Worm (Caenorhabditis elegans) whole organism, L4 larva: ENCODE measurements around the gene Y75B8A.25.

Experiments used
- D1046.2 ChIP-seq: fragments of 200-800 bp; sonication (Bioruptor generic); IDR thresholded peaks from 2 replicates; pipeline ENCODE4 v1.3.6; 2022; ENCODE audit warnings: missing genetic modification characterization, missing compliant biosample characterization
- F10B5.3 ChIP-seq: sonication (generic microtip); optimal IDR thresholded peaks from 2 replicates; lab custom pipeline; 2016; ENCODE audit warnings: mild to moderate bottlenecking, missing genetic modification characterization, missing compliant biosample characterization
- F37D6.2 ChIP-seq: sonication (generic microtip); optimal IDR thresholded peaks from 2 replicates; lab custom pipeline; 2016; ENCODE audit warnings: mild to moderate bottlenecking, missing genetic modification characterization, missing compliant biosample characterization
- F44E2.7 ChIP-seq: fragments of 200-800 bp; sonication (Bioruptor generic); IDR thresholded peaks from 2 replicates; pipeline ENCODE4 v2.1.2; 2022; ENCODE audit warnings: missing genetic modification characterization, missing compliant biosample characterization
- F49E8.2 ChIP-seq: sonication (generic microtip); optimal IDR thresholded peaks from 2 replicates; lab custom pipeline; 2016; ENCODE audit warnings: missing compliant biosample characterization, mild to moderate bottlenecking, missing genetic modification characterization, borderline replicate concordance
- R02D3.7 ChIP-seq: fragments of 150-350 bp; sonication (generic microtip); optimal IDR thresholded peaks from 3 replicates; lab custom pipeline; 2014; ENCODE audit warnings: missing biosample characterization, missing genetic modification characterization
- T26A8.4 ChIP-seq: fragments of 200-800 bp; sonication (Bioruptor generic); IDR thresholded peaks from 2 replicates; pipeline ENCODE4 v1.3.6; 2022; ENCODE audit warnings: missing genetic modification characterization, missing compliant biosample characterization
- Y48G9A.11 ChIP-seq: fragments of 200-800 bp; sonication (Bioruptor generic); IDR thresholded peaks from 2 replicates; pipeline ENCODE4 v1.3.6; 2022; ENCODE audit warnings: missing genetic modification reagents, missing genetic modification characterization, missing compliant biosample characterization
- ZK337.2 ChIP-seq: fragments of 200-800 bp; sonication (Bioruptor generic); IDR thresholded peaks from 2 replicates; pipeline ENCODE4 v1.3.6; 2022; ENCODE audit warnings: missing genetic modification reagents, missing genetic modification characterization, missing compliant biosample characterization
- ZK546.5 ChIP-seq, 2 experiments: sonication (generic microtip); optimal IDR thresholded peaks; 2 replicates each; lab custom pipeline; 2017; ENCODE audit warnings: missing biosample characterization in 2 of 2, missing genetic modification characterization in 2 of 2
- aha-1 ChIP-seq: fragments of 150-350 bp; peaks from one replicate; lab custom pipeline; 2014; ENCODE audit warnings: missing biosample characterization, missing genetic modification characterization
- ama-1 ChIP-seq: fragments of 150-350 bp; optimal IDR thresholded peaks from 2 replicates; lab custom pipeline; 2014; ENCODE audit warnings: inconsistent platforms, mixed read lengths
- arid-1 ChIP-seq: fragments of 200-800 bp; sonication (Bioruptor generic); conservative IDR thresholded peaks from 2 replicates; pipeline ENCODE4 v1.3.6; 2022; ENCODE audit warnings: missing genetic modification reagents, missing genetic modification characterization, missing compliant biosample characterization
- ceh-20 ChIP-seq: fragments of 200-800 bp; sonication (Bioruptor generic); IDR thresholded peaks from 2 replicates; pipeline ENCODE4 v1.3.6; 2022; ENCODE audit warnings: missing genetic modification reagents, missing genetic modification characterization, missing compliant biosample characterization
- ceh-32 ChIP-seq: sonication (generic microtip); optimal IDR thresholded peaks from 2 replicates; lab custom pipeline; 2016; ENCODE audit warnings: mild to moderate bottlenecking, missing genetic modification characterization, missing compliant biosample characterization; ENCODE audit not compliant: poor library complexity
- ceh-44 ChIP-seq: fragments of 200-800 bp; sonication (Bioruptor generic); IDR thresholded peaks from 2 replicates; pipeline ENCODE4 v1.3.6; 2022; ENCODE audit warnings: missing genetic modification reagents, missing genetic modification characterization, missing compliant biosample characterization
- ceh-62 ChIP-seq: sonication (generic microtip); optimal IDR thresholded peaks from 2 replicates; lab custom pipeline; 2017; ENCODE audit warnings: missing biosample characterization, missing genetic modification characterization
- ceh-82 ChIP-seq: sonication (generic microtip); optimal IDR thresholded peaks from 2 replicates; lab custom pipeline; 2017; ENCODE audit warnings: missing biosample characterization, missing genetic modification characterization
- daf-12 ChIP-seq: fragments of 150-350 bp; optimal IDR thresholded peaks from 2 replicates; lab custom pipeline; 2014; ENCODE audit warnings: missing biosample characterization, missing genetic modification reagents, missing genetic modification characterization
- daf-16 ChIP-seq, 3 experiments: sonication (generic microtip); optimal IDR thresholded peaks; 2 replicates each; lab custom pipeline; 2016 to 2017; ENCODE audit warnings: missing genetic modification characterization in 3 of 3, missing genetic modification reagents in 3 of 3, mild to moderate bottlenecking in 2 of 3, missing compliant biosample characterization in 2 of 3, missing biosample characterization in 1 of 3, moderate library complexity in 1 of 3
- daf-8 ChIP-seq: fragments of 200-800 bp; sonication (Bioruptor generic); IDR thresholded peaks from 2 replicates; pipeline ENCODE4 v1.3.6; 2022; ENCODE audit warnings: missing genetic modification characterization, missing compliant biosample characterization
- dmd-6 ChIP-seq: fragments of 200-800 bp; sonication (Bioruptor generic); IDR thresholded peaks from 2 replicates; pipeline ENCODE4 v1.3.6; 2022; ENCODE audit warnings: missing genetic modification reagents, missing genetic modification characterization, missing compliant biosample characterization
- dpl-1 ChIP-seq: fragments of 150-350 bp; optimal IDR thresholded peaks from 2 replicates; lab custom pipeline; 2014; ENCODE audit warnings: missing biosample characterization, missing genetic modification reagents, missing genetic modification characterization
- dve-1 ChIP-seq: sonication (generic microtip); optimal IDR thresholded peaks from 2 replicates; lab custom pipeline; 2017; ENCODE audit warnings: antibody characterized with exemption, mild to moderate bottlenecking, missing genetic modification characterization, missing compliant biosample characterization; ENCODE audit not compliant: insufficient read depth
- gei-8 ChIP-seq: fragments of 200-800 bp; sonication (Bioruptor generic); optimal IDR thresholded peaks from 2 replicates; lab custom pipeline; 2018; ENCODE audit warnings: mild to moderate bottlenecking, missing genetic modification characterization, missing compliant biosample characterization
- hlh-30 ChIP-seq: sonication (generic microtip); optimal IDR thresholded peaks from 2 replicates; lab custom pipeline; 2017; ENCODE audit warnings: antibody characterized with exemption, mild to moderate bottlenecking, missing genetic modification characterization, missing compliant biosample characterization; ENCODE audit not compliant: insufficient read depth
- hmg-1.1 ChIP-seq: fragments of 200-800 bp; sonication (Bioruptor generic); IDR thresholded peaks from 2 replicates; pipeline ENCODE4 v1.3.6; 2022; ENCODE audit warnings: missing genetic modification reagents, missing genetic modification characterization, missing compliant biosample characterization
- jun-1 ChIP-seq: fragments of 150-350 bp; optimal IDR thresholded peaks from 2 replicates; lab custom pipeline; 2014; ENCODE audit warnings: missing biosample characterization, missing genetic modification reagents, missing genetic modification characterization
- lin-1 ChIP-seq: fragments of 200-800 bp; sonication (Bioruptor generic); IDR thresholded peaks from 2 replicates; pipeline ENCODE4 v1.3.6; 2022; ENCODE audit warnings: missing genetic modification reagents, missing genetic modification characterization, missing compliant biosample characterization
- lin-13 ChIP-seq: fragments of 150-350 bp; optimal IDR thresholded peaks from 2 replicates; lab custom pipeline; 2014; ENCODE audit warnings: missing biosample characterization, missing genetic modification reagents, missing genetic modification characterization
- lin-38 ChIP-seq: fragments of 200-800 bp; sonication (Bioruptor generic); IDR thresholded peaks from 2 replicates; pipeline ENCODE4 v1.3.6; 2022; ENCODE audit warnings: missing genetic modification reagents, missing genetic modification characterization, missing compliant biosample characterization
- madf-5 ChIP-seq, 2 experiments: fragments of 200-800 bp; sonication (Bioruptor generic); IDR thresholded peaks; 2 replicates each; pipeline ENCODE4 v1.3.6; 2022; ENCODE audit warnings: missing compliant biosample characterization in 2 of 2, missing genetic modification characterization in 2 of 2
- madf-9 ChIP-seq: fragments of 200-800 bp; sonication (Bioruptor generic); conservative IDR thresholded peaks from 2 replicates; pipeline ENCODE4 v1.3.6; 2022; ENCODE audit warnings: missing genetic modification reagents, missing genetic modification characterization, missing compliant biosample characterization
- mdt-29 ChIP-seq: fragments of 200-800 bp; sonication (Bioruptor generic); IDR thresholded peaks from 2 replicates; pipeline ENCODE4 v1.3.6; 2022; ENCODE audit warnings: missing genetic modification reagents, missing genetic modification characterization, missing compliant biosample characterization
- mes-2 ChIP-seq: sonication (generic microtip); optimal IDR thresholded peaks from 2 replicates; lab custom pipeline; 2016; ENCODE audit warnings: missing genotype, mild to moderate bottlenecking, missing genetic modification characterization, missing compliant biosample characterization; ENCODE audit not compliant: poor library complexity, severe bottlenecking
- mxl-2 ChIP-seq: fragments of 200-800 bp; sonication (Bioruptor generic); conservative IDR thresholded peaks from 2 replicates; pipeline ENCODE4 v1.3.6; 2022; ENCODE audit warnings: missing genetic modification reagents, missing genetic modification characterization, missing compliant biosample characterization
- nhr-10 ChIP-seq: fragments of 150-350 bp; optimal IDR thresholded peaks from 2 replicates; lab custom pipeline; 2014; ENCODE audit warnings: missing biosample characterization, missing genetic modification characterization
- nhr-102 ChIP-seq: sonication (generic microtip); optimal IDR thresholded peaks from 2 replicates; lab custom pipeline; 2016; ENCODE audit warnings: mild to moderate bottlenecking, missing genetic modification characterization, moderate library complexity, missing compliant biosample characterization
- nhr-237 ChIP-seq: sonication (generic microtip); optimal IDR thresholded peaks from 2 replicates; lab custom pipeline; 2017; ENCODE audit warnings: missing biosample characterization, missing genetic modification characterization
- nhr-28 ChIP-seq: fragments of 150-350 bp; optimal IDR thresholded peaks from 2 replicates; lab custom pipeline; 2014; ENCODE audit warnings: missing biosample characterization, missing genetic modification characterization
- nhr-6 ChIP-seq: fragments of 150-350 bp; optimal IDR thresholded peaks from 2 replicates; lab custom pipeline; 2014; ENCODE audit warnings: missing biosample characterization, missing genetic modification characterization
- php-3 ChIP-seq: fragments of 200-800 bp; sonication (Bioruptor generic); IDR thresholded peaks from 2 replicates; pipeline ENCODE4 v1.3.6; 2022; ENCODE audit warnings: missing genetic modification reagents, missing genetic modification characterization, missing compliant biosample characterization
- rbr-2 ChIP-seq: sonication (generic microtip); optimal IDR thresholded peaks from 2 replicates; lab custom pipeline; 2016; ENCODE audit warnings: missing genotype, missing genetic modification characterization, missing compliant biosample characterization
- saeg-2 ChIP-seq: fragments of 200-800 bp; sonication (Bioruptor generic); IDR thresholded peaks from 2 replicates; pipeline ENCODE4 v1.3.6; 2022; ENCODE audit warnings: missing genetic modification reagents, missing genetic modification characterization, missing compliant biosample characterization
- sdz-12 ChIP-seq: fragments of 200-800 bp; sonication (Bioruptor generic); optimal IDR thresholded peaks from 2 replicates; lab custom pipeline; 2018; ENCODE audit warnings: mild to moderate bottlenecking, missing genetic modification characterization, missing compliant biosample characterization
- skn-1 ChIP-seq: fragments of 150-350 bp; optimal IDR thresholded peaks from 2 replicates; lab custom pipeline; 2014; ENCODE audit warnings: missing biosample characterization, missing genetic modification characterization
- spr-1 ChIP-seq: sonication (generic microtip); optimal IDR thresholded peaks from 2 replicates; lab custom pipeline; 2016; ENCODE audit warnings: mild to moderate bottlenecking, missing genetic modification characterization, missing compliant biosample characterization
- zag-1 ChIP-seq: fragments of 150-350 bp; optimal IDR thresholded peaks from 2 replicates; lab custom pipeline; 2014; ENCODE audit warnings: missing biosample characterization, missing genetic modification characterization
- zip-11 ChIP-seq: fragments of 200-800 bp; sonication (Bioruptor generic); IDR thresholded peaks from 2 replicates; pipeline ENCODE4 v1.3.6; 2022; ENCODE audit warnings: missing genetic modification characterization, missing compliant biosample characterization
- zip-2 ChIP-seq: fragments of 150-350 bp; optimal IDR thresholded peaks from 2 replicates; lab custom pipeline; 2014; ENCODE audit warnings: missing biosample characterization, missing genetic modification characterization

The Y75B8A.25 gene

ce11 chrIII:12325284-12325683 lies 51.4 kb downstream of the Y75B8A.25 start (continued):
- TF ChIP-seq aha-1 (tag; lab: Kevin White, UChicago) (peak; percentile 87), daf-8 (GFP tag; lab: Robert Waterston, UW) (no peak), ceh-44 (GFP tag; lab: Robert Waterston, UW) (no peak), F10B5.3 (tag; lab: Kevin White, UChicago) (no peak), nhr-237 (tag; lab: Kevin White, UChicago) (no peak), spr-1 (no peak), madf-9 (GFP tag; lab: Robert Waterston, UW) (no peak), R02D3.7 (tag; lab: Kevin White, UChicago) (no peak), mdt-29 (GFP tag; lab: Robert Waterston, UW) (no peak), ama-1 (lab: Kevin White, UChicago) (no peak), Y48G9A.11 (GFP tag; lab: Robert Waterston, UW) (no peak), saeg-2 (no peak), nhr-10 (tag; lab: Kevin White, UChicago) (no peak), ceh-82 (tag; lab: Kevin White, UChicago) (no peak), zag-1 (no peak), hlh-30 (tag; lab: Kevin White, UChicago) (peak; percentile 61), D1046.2 (GFP tag; lab: Robert Waterston, UW) (no peak), ceh-32 (tag; lab: Kevin White, UChicago) (no peak), dpl-1 (GFP tag; lab: Kevin White, UChicago) (peak; percentile 32), gei-8 (peak; percentile 25), F44E2.7 (GFP tag; lab: Robert Waterston, UW) (no peak), nhr-102 (tag; lab: Kevin White, UChicago) (peak; percentile 45), hmg-1.1 (GFP tag; lab: Robert Waterston, UW) (no peak), mxl-2 (GFP tag; lab: Robert Waterston, UW) (no peak), ZK337.2 (GFP tag; lab: Robert Waterston, UW) (no peak), nhr-28 (peak; percentile 78), lin-1 (GFP tag; lab: Robert Waterston, UW) (peak; percentile 81), daf-12 (no peak)

- TF ChIP-seq D1046.2 (GFP tag; lab: Robert Waterston, UW): no peak
- no peak for TF ChIP-seq nhr-6 (tag; lab: Kevin White, UChicago)
- TF ChIP-seq ceh-44 (GFP tag; lab: Robert Waterston, UW): no peak
- no peak for TF ChIP-seq sdz-12 (GFP tag; lab: Kevin White, UChicago)
- TF ChIP-seq ceh-20 (GFP tag; lab: Robert Waterston, UW): no peak
- no peak for TF ChIP-seq dpl-1 (GFP tag; lab: Kevin White, UChicago)
- no peak for TF ChIP-seq lin-13 (GFP tag; lab: Kevin White, UChicago)
- TF ChIP-seq saeg-2: no peak
- no peak for TF ChIP-seq ZK546.5 (tag; optimal IDR thresholded peaks at IDR 0.05; lab: Kevin White, UChicago)
- TF ChIP-seq hlh-30 (tag; lab: Kevin White, UChicago): peak; percentile 80
- no peak for TF ChIP-seq T26A8.4 (GFP tag; lab: Robert Waterston, UW)
- TF ChIP-seq zag-1: no peak
- peak; percentile 55 for TF ChIP-seq dmd-6 (GFP tag; lab: Robert Waterston, UW)
- no peak for TF ChIP-seq jun-1
- no peak for TF ChIP-seq arid-1 (GFP tag; lab: Robert Waterston, UW)
- TF ChIP-seq nhr-237 (tag; lab: Kevin White, UChicago): no peak
- TF ChIP-seq F37D6.2: no peak
- TF ChIP-seq rbr-2: no peak
- TF ChIP-seq skn-1 (tag; lab: Kevin White, UChicago): no peak
- peak; percentile 70 for TF ChIP-seq dve-1 (tag; lab: Kevin White, UChicago)
- TF ChIP-seq php-3: no peak
- TF ChIP-seq F49E8.2 (tag; lab: Kevin White, UChicago): no peak
- TF ChIP-seq zip-2 (tag; lab: Kevin White, UChicago): no peak
- TF ChIP-seq lin-38 (GFP tag; lab: Robert Waterston, UW): peak; percentile 20; the same call in 1 of the 2 replicates
- no peak for TF ChIP-seq madf-5 (GFP tag; IDR thresholded peaks at IDR 0.05; lab: Robert Waterston, UW)
- peak; percentile 4 for TF ChIP-seq mes-2 (tag; lab: Kevin White, UChicago)
- no peak for TF ChIP-seq daf-16 (GFP tag; optimal IDR thresholded peaks at IDR 0.05; lab: Kevin White, UChicago)
- peak; percentile 49 for TF ChIP-seq daf-16 (tag; optimal IDR thresholded peaks at IDR 0.05; lab: Kevin White, UChicago)
- TF ChIP-seq aha-1 (tag; lab: Kevin White, UChicago): no peak
- no peak for TF ChIP-seq zip-11 (GFP tag; lab: Robert Waterston, UW)
- no peak for TF ChIP-seq ceh-62 (tag; lab: Kevin White, UChicago)
- TF ChIP-seq lin-1 (GFP tag; lab: Robert Waterston, UW): no peak; the same call in 1 of the 2 replicates
Measured at ce11 chrIII:12327528-12327997, 53.7 kb downstream of the Y75B8A.25 start, which contains the start of the genes zip-12 and Y75B8A.63. TSS of gene zip-12 (plus strand) at chrIII:12327914. TSS of gene Y75B8A.63 (plus strand) at chrIII:12327947.
